Fruit fly (Drosophila melanogaster): ENCODE results near the gene orb2.

- TF ChIP-seq CG10669 (GFP tag; optimal IDR thresholded peaks at IDR 0.05): peak; percentile 67
- peak; percentile 35 for TF ChIP-seq Eip93F (GFP tag; optimal IDR thresholded peaks at IDR 0.05)
- peak; percentile 53 for TF ChIP-seq CG3919 (GFP tag; optimal IDR thresholded peaks at IDR 0.05)
- no peak for TF ChIP-seq fd85E (GFP tag; optimal IDR thresholded peaks at IDR 0.05)
- peak; percentile 41 for TF ChIP-seq Ets21C (GFP tag; optimal IDR thresholded peaks at IDR 0.05)
- peak; percentile 41; the same call in 1 of the 2 replicates for TF ChIP-seq Gug (GFP tag; IDR thresholded peaks at IDR 0.05)
- TF ChIP-seq CG8319 (GFP tag; optimal IDR thresholded peaks at IDR 0.05): no peak
- TF ChIP-seq Lpt (GFP tag; optimal IDR thresholded peaks at IDR 0.05): peak; percentile 40
- TF ChIP-seq dac (GFP tag; optimal IDR thresholded peaks at IDR 0.05): peak; percentile 68
- TF ChIP-seq Smox (GFP tag; optimal IDR thresholded peaks at IDR 0.05): peak; percentile 7
- peak in 1 of 2 experiments; percentile 60 for TF ChIP-seq salr (GFP tag; optimal IDR thresholded peaks at IDR 0.05)
- TF ChIP-seq Eip78C (GFP tag): peak; percentile 91
- peak; percentile 78 for TF ChIP-seq CG6276 (GFP tag; optimal IDR thresholded peaks at IDR 0.05)
- peak; percentile 68; the same call in 2 of the 3 replicates for TF ChIP-seq CG8119 (GFP tag; IDR thresholded peaks at IDR 0.05)
Observed at dm6 chr3L:8953199-8953956, 885 bp downstream of the orb2 start.

Data from whole organism, prepupa.